Worm (Caenorhabditis elegans): ENCODE measurements around the gene best-12.

DNA sequence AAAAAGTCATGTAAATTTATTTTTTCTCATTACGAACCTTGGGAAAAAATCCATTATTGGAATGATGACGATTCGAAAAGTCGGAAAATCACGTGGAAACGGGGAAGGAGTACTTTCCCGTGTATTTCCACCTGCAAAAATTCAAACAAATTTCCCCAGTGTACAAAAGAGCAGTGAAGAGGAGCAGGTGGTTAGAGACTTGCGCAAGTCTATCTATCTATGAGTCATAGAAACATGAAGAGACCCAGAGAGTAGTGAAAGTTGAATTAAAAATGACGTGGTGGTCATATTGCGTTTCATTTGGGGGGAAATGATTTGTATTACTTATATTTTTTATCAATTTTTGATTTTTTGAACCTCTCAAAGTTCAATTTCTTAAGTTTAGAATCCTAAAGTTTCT lies 48.8 kb upstream of the best-12 start, which contains the start of gene nhr-50:
- TF ChIP-seq ref-2 (tag; optimal IDR thresholded peaks at IDR 0.05) (no peak), T23F11.4 (GFP tag; optimal IDR thresholded peaks at IDR 0.05) (no peak), elt-2 (tag; optimal IDR thresholded peaks at IDR 0.05) (no peak), sox-4 (tag; optimal IDR thresholded peaks at IDR 0.05) (no peak)

Data from whole organism, late embryonic.